Comparison of ENCODE assay signal across 1 worm cellular context in genomic region chrV:9513590-9513989, ce11.
TF ChIP-seq lines count a peak whose summit lies in the region.

Gene eif-2Bdelta (plus strand): TSS chrV:9513824.

TF ChIP-seq in whole organism, L1 larva, 84 proteins besides CTCF, POLR2A, EP300 and RAD21 (continued from another document):
- TF ChIP-seq lsy-2 (tag; optimal IDR thresholded peaks at IDR 0.05; lab: Kevin White, UChicago) (peak; percentile 71 to 84), irx-1 (tag; optimal IDR thresholded peaks at IDR 0.05; lab: Kevin White, UChicago) (peak; percentile 76), fos-1 (tag; optimal IDR thresholded peaks at IDR 0.05; lab: Kevin White, UChicago) (no peak)
